Worm (Caenorhabditis elegans): ENCODE results near the gene fbxa-224.

DNA sequence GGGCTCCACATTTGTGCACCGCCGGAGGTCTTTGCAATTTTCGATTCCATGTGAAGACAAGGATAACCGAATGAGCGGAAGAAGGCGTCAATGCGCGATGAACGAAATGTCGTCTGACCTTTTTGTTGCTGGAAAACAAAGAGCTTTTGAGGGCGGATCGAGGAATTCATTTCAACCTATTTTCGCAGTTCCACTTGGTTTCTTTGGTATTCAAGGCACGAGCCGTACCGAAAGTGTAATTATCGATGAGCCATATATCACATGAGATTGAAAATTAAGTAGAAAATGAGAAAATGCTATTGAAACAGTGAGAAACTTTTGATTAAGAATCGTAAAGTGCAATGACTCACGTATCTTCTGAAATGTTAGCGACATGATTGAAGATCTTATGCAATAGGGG is 28.7 kb downstream of the fbxa-224 start, which contains the start of gene glb-9:
- TF ChIP-seq tbx-37 (GFP tag; conservative IDR thresholded peaks at IDR 0.05) (no peak), hnd-1 (tag; optimal IDR thresholded peaks at IDR 0.05) (no peak), sea-1 (GFP tag; conservative IDR thresholded peaks at IDR 0.05) (no peak), flt-1 (GFP tag; IDR thresholded peaks at IDR 0.05) (no peak), ama-1 (optimal IDR thresholded peaks at IDR 0.05) (no peak), scrt-1 (GFP tag; IDR thresholded peaks at IDR 0.05) (no peak), hmg-4 (GFP tag; optimal IDR thresholded peaks at IDR 0.05) (no peak), ceh-36 (tag; optimal IDR thresholded peaks at IDR 0.05) (no peak)

All from whole organism, early embryonic.